Worm (Caenorhabditis elegans) whole organism, L3 larva: ENCODE results near the gene klp-19.

Experiments
- R02D3.7 ChIP-seq: fragments of 150-350 bp; optimal IDR thresholded peaks from 2 replicates; lab custom pipeline; 2014; ENCODE audit warnings: missing biosample characterization, missing genetic modification characterization
- aly-2 ChIP-seq: fragments of 150-350 bp; optimal IDR thresholded peaks from 2 replicates; lab custom pipeline; 2014; ENCODE audit warnings: missing biosample characterization, missing genetic modification characterization
- ama-1 ChIP-seq: fragments of 150-350 bp; optimal IDR thresholded peaks from 2 replicates; lab custom pipeline; 2018
- ceh-28 ChIP-seq: fragments of 150-350 bp; optimal IDR thresholded peaks from 2 replicates; lab custom pipeline; 2014; ENCODE audit warnings: missing biosample characterization, missing genetic modification reagents, missing genetic modification characterization
- ceh-82 ChIP-seq: fragments of 150-350 bp; optimal IDR thresholded peaks from 2 replicates; lab custom pipeline; 2014; ENCODE audit warnings: missing biosample characterization, missing genetic modification characterization
- daf-12 ChIP-seq: fragments of 150-350 bp; optimal IDR thresholded peaks from 2 replicates; lab custom pipeline; 2014; ENCODE audit warnings: missing biosample characterization, missing genetic modification reagents, missing genetic modification characterization
- egl-5 ChIP-seq: fragments of 150-350 bp; optimal IDR thresholded peaks from 2 replicates; lab custom pipeline; 2017; ENCODE audit warnings: missing biosample characterization, missing genetic modification reagents, missing genetic modification characterization, inconsistent platforms
- elt-2 ChIP-seq: sonication (generic microtip); optimal IDR thresholded peaks from 2 replicates; lab custom pipeline; 2016; ENCODE audit warnings: missing genetic modification reagents, mild to moderate bottlenecking, missing genetic modification characterization, missing compliant biosample characterization
- eor-1 ChIP-seq, 2 experiments: fragments of 150-350 bp; optimal IDR thresholded peaks; 2 replicates each; lab custom pipeline; 2014 to 2018; ENCODE audit warnings: missing biosample characterization in 2 of 2, missing genetic modification characterization in 2 of 2
- fkh-2 ChIP-seq: fragments of 150-350 bp; optimal IDR thresholded peaks from 2 replicates; lab custom pipeline; 2014; ENCODE audit warnings: missing biosample characterization, missing genetic modification reagents, missing genetic modification characterization
- fos-1 ChIP-seq: fragments of 150-350 bp; optimal IDR thresholded peaks from 2 replicates; lab custom pipeline; 2014; ENCODE audit warnings: missing biosample characterization, missing genetic modification characterization
- hmg-11 ChIP-seq: sonication (generic microtip); optimal IDR thresholded peaks from 2 replicates; lab custom pipeline; 2016; ENCODE audit warnings: missing genetic modification characterization, missing compliant biosample characterization
- jun-1 ChIP-seq: fragments of 150-350 bp; optimal IDR thresholded peaks from 2 replicates; lab custom pipeline; 2014; ENCODE audit warnings: missing biosample characterization, missing genetic modification reagents, missing genetic modification characterization
- lin-15B ChIP-seq: fragments of 150-350 bp; optimal IDR thresholded peaks from 2 replicates; lab custom pipeline; 2014; ENCODE audit warnings: missing biosample characterization, missing genetic modification characterization
- lsy-12 ChIP-seq: sonication (generic microtip); optimal IDR thresholded peaks from 2 replicates; lab custom pipeline; 2016; ENCODE audit warnings: mild to moderate bottlenecking, missing genetic modification characterization, missing compliant biosample characterization
- mdl-1 ChIP-seq: fragments of 150-350 bp; optimal IDR thresholded peaks from 2 replicates; lab custom pipeline; 2014; ENCODE audit warnings: missing biosample characterization, missing genetic modification characterization
- mml-1 ChIP-seq: fragments of 150-350 bp; sonication (generic microtip); optimal IDR thresholded peaks from 3 replicates; lab custom pipeline; 2014; ENCODE audit warnings: missing biosample characterization, missing genetic modification characterization
- nfya-1 ChIP-seq: sonication (generic microtip); optimal IDR thresholded peaks from 2 replicates; lab custom pipeline; 2017; ENCODE audit warnings: missing genetic modification characterization, mild to moderate bottlenecking, missing compliant biosample characterization, antibody characterized with exemption, moderate library complexity; ENCODE audit not compliant: insufficient read depth
- nhr-12 ChIP-seq: fragments of 150-350 bp; optimal IDR thresholded peaks from 2 replicates; lab custom pipeline; 2014; ENCODE audit warnings: missing biosample characterization, missing genetic modification characterization
- nhr-23 ChIP-seq: fragments of 150-350 bp; optimal IDR thresholded peaks from 2 replicates; lab custom pipeline; 2014; ENCODE audit warnings: missing biosample characterization, missing genetic modification reagents, missing genetic modification characterization
- nhr-237 ChIP-seq: fragments of 150-350 bp; optimal IDR thresholded peaks from 2 replicates; lab custom pipeline; 2014; ENCODE audit warnings: missing biosample characterization, missing genetic modification characterization
- nhr-25 ChIP-seq: sonication (generic microtip); optimal IDR thresholded peaks from 2 replicates; lab custom pipeline; 2017; ENCODE audit warnings: missing biosample characterization, missing genetic modification characterization
- nhr-28 ChIP-seq: fragments of 150-350 bp; optimal IDR thresholded peaks from 2 replicates; lab custom pipeline; 2014; ENCODE audit warnings: missing biosample characterization, missing genetic modification characterization
- nhr-43 ChIP-seq: sonication (generic microtip); optimal IDR thresholded peaks from 2 replicates; lab custom pipeline; 2016; ENCODE audit warnings: mild to moderate bottlenecking, missing genetic modification characterization, missing compliant biosample characterization; ENCODE audit not compliant: poor library complexity, severe bottlenecking
- nhr-76 ChIP-seq: fragments of 150-350 bp; sonication (generic microtip); optimal IDR thresholded peaks from 5 replicates; lab custom pipeline; 2014; ENCODE audit warnings: missing biosample characterization, missing genetic modification characterization
- pha-4 ChIP-seq: fragments of 150-350 bp; optimal IDR thresholded peaks from 2 replicates; lab custom pipeline; 2014; ENCODE audit warnings: missing biosample characterization, missing genetic modification reagents, missing genetic modification characterization
- pqm-1 ChIP-seq: fragments of 150-350 bp; optimal IDR thresholded peaks from 2 replicates; lab custom pipeline; 2017; ENCODE audit warnings: missing biosample characterization, missing genetic modification characterization, inconsistent platforms
- skn-1 ChIP-seq: fragments of 150-350 bp; optimal IDR thresholded peaks from 2 replicates; lab custom pipeline; 2014; ENCODE audit warnings: missing biosample characterization, missing genetic modification characterization
- tbx-2 ChIP-seq: sonication (generic microtip); optimal IDR thresholded peaks from 2 replicates; lab custom pipeline; 2016; ENCODE audit warnings: mild to moderate bottlenecking, missing genetic modification characterization, missing compliant biosample characterization
- unc-39 ChIP-seq: sonication (generic microtip); optimal IDR thresholded peaks from 4 replicates; lab custom pipeline; 2017; ENCODE audit warnings: missing biosample characterization, missing genetic modification characterization
- zag-1 ChIP-seq: fragments of 150-350 bp; optimal IDR thresholded peaks from 2 replicates; lab custom pipeline; 2014; ENCODE audit warnings: missing biosample characterization, missing genetic modification characterization
- ztf-11 ChIP-seq: fragments of 150-350 bp; optimal IDR thresholded peaks from 2 replicates; lab custom pipeline; 2014; ENCODE audit warnings: missing biosample characterization, missing genetic modification characterization
- ztf-4 ChIP-seq: fragments of 150-350 bp; optimal IDR thresholded peaks from 2 replicates; lab custom pipeline; 2014; ENCODE audit warnings: missing biosample characterization, missing genetic modification characterization

klp-19 gene

DNA sequence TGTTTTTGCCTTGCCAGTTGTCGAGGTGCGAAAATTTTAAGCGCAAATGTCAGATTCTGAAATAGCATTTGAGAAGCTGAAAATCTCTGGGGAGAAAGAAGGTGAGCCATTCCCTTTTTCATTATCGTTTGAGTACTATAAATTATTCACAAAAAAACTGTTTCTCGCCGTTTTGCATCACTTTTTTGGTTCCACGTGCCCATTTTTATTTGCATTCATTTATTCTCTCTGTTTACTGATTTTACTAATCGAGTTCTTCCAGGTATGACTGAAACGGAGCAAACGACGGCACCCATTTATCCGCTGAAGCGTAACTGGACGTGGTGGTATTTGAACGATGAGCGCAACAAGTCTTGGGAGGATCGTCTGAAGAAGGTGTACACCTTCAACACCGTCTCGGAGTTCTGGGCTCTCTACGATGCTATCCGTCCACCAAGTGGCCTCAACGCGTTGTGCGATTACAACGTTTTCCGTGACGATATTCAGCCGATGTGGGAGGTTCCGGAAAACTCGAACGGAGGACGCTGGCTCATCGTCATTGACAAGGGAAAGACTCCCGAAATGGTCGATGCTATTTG is 36.6 kb upstream of the klp-19 start:
- TF ChIP-seq pqm-1 (tag; lab: Kevin White, UChicago) (no peak), pha-4 (tag; lab: Kevin White, UChicago) (no peak), jun-1 (tag; lab: Kevin White, UChicago) (no peak), mdl-1 (tag; lab: Kevin White, UChicago) (no peak), nhr-76 (tag; lab: Kevin White, UChicago) (no peak), zag-1 (tag; lab: Kevin White, UChicago) (no peak), fos-1 (no peak), mml-1 (tag; lab: Kevin White, UChicago) (no peak), nhr-12 (no peak), skn-1 (tag; lab: Kevin White, UChicago) (no peak), lin-15B (tag; lab: Kevin White, UChicago) (no peak)

DNA sequence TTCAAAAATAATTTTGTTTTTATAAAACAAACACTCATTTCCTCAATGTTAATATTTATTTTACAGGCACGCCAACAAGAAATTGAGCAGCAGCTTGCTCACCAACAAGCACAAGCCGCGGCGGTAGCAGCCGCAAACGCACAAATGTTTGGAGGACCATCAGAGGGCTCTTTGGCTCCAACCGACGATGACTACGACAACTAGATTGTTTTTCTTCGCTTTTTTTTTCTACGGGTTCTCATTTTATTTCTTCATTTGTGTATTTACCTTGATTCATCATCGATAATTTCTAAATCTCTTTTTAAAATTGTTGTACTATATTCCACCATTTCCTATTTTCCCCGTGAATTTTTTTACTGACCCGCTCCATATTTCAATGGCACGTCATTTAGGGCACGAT is 36.1 kb upstream of the klp-19 start, which contains the start of gene ife-1:
TSS of gene ife-1 (plus strand) at position 301 of the 400 bp plus-strand sequence.
- no peak for TF ChIP-seq lsy-12 (tag; lab: Kevin White, UChicago)
- TF ChIP-seq tbx-2 (tag; lab: Kevin White, UChicago): no peak
- TF ChIP-seq skn-1 (tag; lab: Kevin White, UChicago): no peak
- no peak for TF ChIP-seq nhr-76 (tag; lab: Kevin White, UChicago)
- TF ChIP-seq ztf-4 (tag; lab: Kevin White, UChicago): no peak
- TF ChIP-seq nhr-28 (tag; lab: Kevin White, UChicago): no peak
- TF ChIP-seq nhr-43 (tag; lab: Kevin White, UChicago): no peak
- TF ChIP-seq jun-1 (tag; lab: Kevin White, UChicago): no peak
- TF ChIP-seq pha-4 (tag; lab: Kevin White, UChicago): no peak
- no peak for TF ChIP-seq aly-2 (tag; lab: Kevin White, UChicago)

DNA sequence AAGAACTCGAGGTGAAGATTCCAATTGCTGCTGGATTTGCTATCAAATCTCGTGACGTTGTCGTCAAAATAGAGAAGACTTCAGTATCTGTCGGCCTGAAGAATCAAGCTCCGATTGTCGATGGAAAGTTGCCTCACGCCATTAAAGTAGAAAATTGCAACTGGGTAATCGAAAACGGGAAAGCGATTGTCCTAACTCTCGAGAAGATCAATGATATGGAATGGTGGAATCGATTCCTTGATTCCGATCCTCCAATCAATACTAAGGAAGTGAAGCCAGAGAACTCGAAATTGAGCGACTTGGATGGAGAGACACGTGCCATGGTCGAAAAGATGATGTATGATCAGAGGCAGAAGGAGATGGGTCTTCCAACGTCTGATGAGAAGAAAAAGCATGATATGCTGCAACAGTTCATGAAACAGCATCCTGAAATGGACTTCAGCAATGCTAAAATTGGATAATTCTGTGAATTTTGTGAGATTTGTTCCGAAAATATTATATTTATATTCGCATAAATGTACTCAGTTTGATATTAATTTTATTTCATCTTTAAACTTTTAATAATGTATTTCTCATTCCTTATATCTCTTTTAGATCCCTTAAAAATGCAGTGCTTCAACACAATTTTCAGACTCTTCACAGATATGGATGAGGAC is 35.1 kb upstream of the klp-19 start, which contains the start of gene dro-1:
TSS of gene dro-1 (plus strand) at position 606 of the 656 bp plus-strand sequence.
- TF ChIP-seq R02D3.7 (tag; lab: Kevin White, UChicago) (no peak), ama-1 (no peak), ceh-28 (tag; lab: Kevin White, UChicago) (no peak), fos-1 (no peak), nhr-25 (tag; lab: Kevin White, UChicago) (no peak), eor-1 (tag; optimal IDR thresholded peaks at IDR 0.05; lab: Kevin White, UChicago) (no peak), nhr-43 (tag; lab: Kevin White, UChicago) (no peak), daf-12 (tag; lab: Kevin White, UChicago) (no peak), pqm-1 (tag; lab: Kevin White, UChicago) (no peak), hmg-11 (tag; lab: Kevin White, UChicago) (no peak), fkh-2 (tag; lab: Kevin White, UChicago) (no peak), mml-1 (tag; lab: Kevin White, UChicago) (no peak), egl-5 (no peak), nhr-23 (tag; lab: Kevin White, UChicago) (no peak), nhr-12 (no peak), ceh-82 (no peak), ztf-11 (tag; lab: Kevin White, UChicago) (no peak), aly-2 (tag; lab: Kevin White, UChicago) (no peak)

DNA sequence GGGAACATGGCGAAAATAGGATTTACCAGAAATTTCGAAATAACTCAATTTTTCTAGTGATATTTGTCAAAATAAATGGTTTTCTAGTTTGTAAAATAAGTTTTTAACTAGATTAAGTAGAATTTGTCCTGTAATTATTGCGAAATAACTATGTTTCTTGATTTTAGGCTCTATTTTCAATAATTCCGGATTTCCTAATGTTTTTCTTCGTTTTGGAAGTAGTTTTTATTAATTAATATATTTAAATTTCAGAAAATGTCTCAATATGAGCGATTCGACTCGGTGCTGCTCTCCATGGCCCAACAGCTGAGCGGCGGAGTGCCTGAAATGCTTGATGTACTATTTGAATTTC is 34.2 kb upstream of the klp-19 start, which contains the start of gene nud-1:
TSS of gene nud-1 (plus strand) at position 253 of the 352 bp plus-strand sequence.
- TF ChIP-seq unc-39 (no peak), eor-1 (tag; optimal IDR thresholded peaks at IDR 0.05; lab: Kevin White, UChicago) (no peak), ceh-82 (no peak), aly-2 (tag; lab: Kevin White, UChicago) (no peak), ceh-28 (tag; lab: Kevin White, UChicago) (no peak), mml-1 (tag; lab: Kevin White, UChicago) (no peak), nhr-237 (no peak)

DNA sequence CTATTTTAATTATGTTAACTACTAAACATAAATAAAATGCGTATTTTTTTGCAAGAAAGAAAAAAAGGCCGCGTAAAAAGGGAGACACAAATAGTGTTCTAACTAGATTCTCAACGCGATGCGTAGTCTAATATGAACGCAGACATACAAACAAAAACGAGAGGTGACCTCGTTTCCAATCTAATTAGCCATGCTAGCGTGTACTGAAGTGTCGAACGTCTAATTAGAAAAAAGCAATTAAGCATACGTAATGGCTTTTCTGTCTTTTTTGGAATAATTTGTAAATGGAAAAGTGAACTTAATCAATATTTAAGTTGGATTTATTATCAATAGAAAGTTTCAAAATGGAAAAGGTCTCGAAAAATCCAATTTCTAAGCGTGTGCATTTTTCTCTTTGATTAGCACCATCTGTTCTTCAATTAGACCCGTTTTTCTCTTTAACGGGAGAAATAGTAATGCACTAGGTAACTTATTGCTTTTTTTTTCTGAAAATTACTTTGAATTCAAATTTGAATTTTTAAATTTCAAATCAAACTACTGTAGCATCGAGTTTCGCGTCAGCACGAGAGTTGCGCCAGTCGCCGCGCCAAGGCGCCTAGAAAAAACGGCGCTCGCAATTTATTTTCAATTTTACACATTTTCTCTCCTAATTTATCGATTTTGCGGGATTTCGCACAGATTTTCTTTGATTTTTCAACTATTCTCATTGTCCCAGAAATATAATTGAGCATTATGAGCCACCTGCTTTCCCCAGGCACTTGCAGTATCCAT is 33.6 kb upstream of the klp-19 start:
- TF ChIP-seq hmg-11 (tag; lab: Kevin White, UChicago) (peak; percentile 23), R02D3.7 (tag; lab: Kevin White, UChicago) (no peak), zag-1 (tag; lab: Kevin White, UChicago) (no peak), lin-15B (tag; lab: Kevin White, UChicago) (peak; percentile 9), elt-2 (tag; lab: Kevin White, UChicago) (peak; percentile 10), nfya-1 (peak; percentile 42), skn-1 (tag; lab: Kevin White, UChicago) (no peak)
